Fruit fly (Drosophila melanogaster): ENCODE measurements around the gene Usp14.

Gene Usp14

dm6 chr2L:10276846-10277245 lies 37.4 kb downstream of the Usp14 start (continued):
- TF ChIP-seq Eip75B (GFP tag; optimal IDR thresholded peaks at IDR 0.05) = peak; percentile 66
- peak; percentile 3 for TF ChIP-seq CG11902 (GFP tag; optimal IDR thresholded peaks at IDR 0.05)
- TF ChIP-seq CG4318 (GFP tag; optimal IDR thresholded peaks at IDR 0.05) = no peak
- TF ChIP-seq vri (GFP tag; optimal IDR thresholded peaks at IDR 0.05) = peak; percentile 51
- TF ChIP-seq CG11762 (GFP tag; optimal IDR thresholded peaks at IDR 0.05; ENCODE audit: insufficient read depth) = no peak
- peak; percentile 74 for TF ChIP-seq esn (GFP tag; optimal IDR thresholded peaks at IDR 0.05)
- no peak for TF ChIP-seq CG10631 (GFP tag; optimal IDR thresholded peaks at IDR 0.05)
- TF ChIP-seq CG6854 (GFP tag; optimal IDR thresholded peaks at IDR 0.05) = no peak
- TF ChIP-seq svp (GFP tag) = no peak
- no peak for TF ChIP-seq Met (GFP tag; optimal IDR thresholded peaks at IDR 0.05)

DNA sequence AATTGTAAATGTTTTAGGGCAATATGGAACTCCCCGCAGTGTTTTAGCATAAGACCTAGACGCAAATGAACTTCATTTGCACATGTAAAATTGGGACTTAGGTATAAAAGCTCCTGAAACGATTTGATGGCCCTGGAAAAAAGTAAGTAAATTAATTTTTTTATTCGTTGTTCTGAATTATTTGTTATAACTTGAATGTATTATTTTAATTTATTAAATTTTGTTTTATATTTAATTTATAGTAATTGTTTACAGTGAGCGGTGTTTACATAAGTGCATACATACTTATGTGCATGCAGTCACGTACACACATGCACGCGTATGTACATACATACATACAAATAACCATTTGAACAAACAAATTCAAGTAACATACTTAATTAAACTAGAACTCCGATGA lies 37.8 kb downstream of the Usp14 start:
- TF ChIP-seq CG3919 (GFP tag; optimal IDR thresholded peaks at IDR 0.05) (no peak), Blimp-1 (GFP tag; optimal IDR thresholded peaks at IDR 0.05) (no peak), cyc (GFP tag; optimal IDR thresholded peaks at IDR 0.05) (no peak), Gug (GFP tag; IDR thresholded peaks at IDR 0.05) (no peak; the same call in 1 of the 2 replicates), Met (GFP tag; optimal IDR thresholded peaks at IDR 0.05) (no peak), fd85E (GFP tag; optimal IDR thresholded peaks at IDR 0.05) (peak; percentile 5), topi (GFP tag; optimal IDR thresholded peaks at IDR 0.05) (no peak), Ets21C (GFP tag; optimal IDR thresholded peaks at IDR 0.05) (no peak), CG8119 (GFP tag; IDR thresholded peaks at IDR 0.05) (peak; percentile 70; the same call in 2 of the 3 replicates), CG11902 (GFP tag; optimal IDR thresholded peaks at IDR 0.05) (no peak), CG9139 (GFP tag; optimal IDR thresholded peaks at IDR 0.05) (no peak), lz (GFP tag; optimal IDR thresholded peaks at IDR 0.05) (no peak), CG6854 (GFP tag; optimal IDR thresholded peaks at IDR 0.05) (peak; percentile 37), CG6808 (GFP tag; optimal IDR thresholded peaks at IDR 0.05) (no peak), Hr4 (GFP tag; optimal IDR thresholded peaks at IDR 0.05) (no peak), pdm3 (GFP tag; optimal IDR thresholded peaks at IDR 0.05) (no peak), CG15336 (GFP tag; IDR thresholded peaks at IDR 0.05) (peak; percentile 82), Hr39 (GFP tag; optimal IDR thresholded peaks at IDR 0.05) (no peak), Eip75B (GFP tag; optimal IDR thresholded peaks at IDR 0.05) (no peak), CG1621 (tag; optimal IDR thresholded peaks at IDR 0.05) (no peak), achi (GFP tag; optimal IDR thresholded peaks at IDR 0.05) (no peak), net (GFP tag; optimal IDR thresholded peaks at IDR 0.05) (no peak), Ets96B (tag; optimal IDR thresholded peaks at IDR 0.05) (peak; percentile 69), fd59A (GFP tag; optimal IDR thresholded peaks at IDR 0.05) (no peak), CG8632 (GFP tag; optimal IDR thresholded peaks at IDR 0.05) (peak; percentile 42), Eip78C (GFP tag) (peak; percentile 84), CG11294 (GFP tag; IDR thresholded peaks at IDR 0.05) (peak; percentile 42; the same call in 1 of the 2 replicates), dsx (GFP tag; optimal IDR thresholded peaks at IDR 0.05; ENCODE audit: poor library complexity, severe bottlenecking) (no peak), eg (GFP tag; IDR thresholded peaks at IDR 0.05) (no peak; the same call in 2 of the 3 replicates), CG7368 (GFP tag; optimal IDR thresholded peaks at IDR 0.05) (no peak), CG31627 (GFP tag; optimal IDR thresholded peaks at IDR 0.05) (no peak), acj6 (GFP tag; optimal IDR thresholded peaks at IDR 0.05) (peak; percentile 32), Smox (GFP tag; optimal IDR thresholded peaks at IDR 0.05) (no peak), CG6276 (GFP tag; optimal IDR thresholded peaks at IDR 0.05) (no peak), OdsH (GFP tag; optimal IDR thresholded peaks at IDR 0.05) (no peak), Hr38 (GFP tag; optimal IDR thresholded peaks at IDR 0.05) (no peak), Sox102F (GFP tag; optimal IDR thresholded peaks at IDR 0.05) (no peak), CG3032 (tag; optimal IDR thresholded peaks at IDR 0.05) (peak; percentile 67), CG8319 (GFP tag; optimal IDR thresholded peaks at IDR 0.05) (no peak), Sox15 (GFP tag; optimal IDR thresholded peaks at IDR 0.05) (no peak), salr (GFP tag; optimal IDR thresholded peaks at IDR 0.05) (no peak), CG6163 (GFP tag; IDR thresholded peaks at IDR 0.05) (no peak), dac (GFP tag; optimal IDR thresholded peaks at IDR 0.05) (no peak), vri (GFP tag; optimal IDR thresholded peaks at IDR 0.05) (no peak), esn (GFP tag; optimal IDR thresholded peaks at IDR 0.05) (no peak), CG6792 (GFP tag; optimal IDR thresholded peaks at IDR 0.05) (peak; percentile 20), CG16779 (tag; optimal IDR thresholded peaks at IDR 0.05) (no peak), svp (GFP tag) (no peak)

Measured in whole organism, prepupa.